Worm (Caenorhabditis elegans) whole organism, young adult: ENCODE data around the gene rpia-1.

Experiments
- F55B11.4 ChIP-seq: sonication (generic microtip); optimal IDR thresholded peaks from 2 replicates; lab custom pipeline; 2016; ENCODE audit warnings: missing compliant biosample characterization, missing genetic modification characterization, borderline replicate concordance; ENCODE audit not compliant: insufficient read depth
- Y53G8AR.9 ChIP-seq: fragments of 200-800 bp; sonication (Bioruptor generic); conservative IDR thresholded peaks from 2 replicates; pipeline ENCODE4 v1.3.6; 2022; ENCODE audit warnings: missing genetic modification reagents, missing genetic modification characterization, missing compliant biosample characterization
- ceh-27 ChIP-seq: fragments of 200-800 bp; sonication (Bioruptor generic); optimal IDR thresholded peaks from 2 replicates; lab custom pipeline; 2018; ENCODE audit warnings: mild to moderate bottlenecking, missing genetic modification characterization, moderate library complexity, missing compliant biosample characterization
- him-1 ChIP-seq: sonication (generic microtip); optimal IDR thresholded peaks from 2 replicates; lab custom pipeline; 2016; ENCODE audit warnings: missing genotype, missing genetic modification reagents, missing genetic modification characterization, missing compliant biosample characterization
- lag-1 ChIP-seq: fragments of 200-800 bp; sonication (Bioruptor generic); IDR thresholded peaks from 2 replicates; pipeline ENCODE4 v1.3.6; 2022; ENCODE audit warnings: missing genetic modification reagents, missing genetic modification characterization, missing compliant biosample characterization
- madf-3 ChIP-seq: fragments of 200-800 bp; sonication (Bioruptor generic); IDR thresholded peaks from 2 replicates; pipeline ENCODE4 v1.3.6; 2022; ENCODE audit warnings: missing genetic modification reagents, missing genetic modification characterization, missing compliant biosample characterization
- nfya-1 ChIP-seq: sonication (generic microtip); optimal IDR thresholded peaks from 2 replicates; lab custom pipeline; 2017; ENCODE audit warnings: antibody characterized with exemption, missing compliant biosample characterization, missing genetic modification characterization, borderline replicate concordance; ENCODE audit not compliant: insufficient read depth
- nhr-90 ChIP-seq: sonication (generic microtip); optimal IDR thresholded peaks from 2 replicates; lab custom pipeline; 2016; ENCODE audit warnings: missing genotype, mild to moderate bottlenecking, missing genetic modification characterization, missing compliant biosample characterization
- repo-1 ChIP-seq: sonication (generic microtip); optimal IDR thresholded peaks from 2 replicates; lab custom pipeline; 2017; ENCODE audit warnings: mild to moderate bottlenecking, missing genetic modification characterization, missing compliant biosample characterization
- snpc-1.1 ChIP-seq: sonication (generic microtip); optimal IDR thresholded peaks from 2 replicates; lab custom pipeline; 2017; ENCODE audit warnings: missing genetic modification characterization, mild to moderate bottlenecking, missing compliant biosample characterization, antibody characterized with exemption, moderate library complexity, missing genotype, missing genetic modification reagents; ENCODE audit not compliant: insufficient read depth
- unc-62 ChIP-seq: fragments of 150-350 bp; optimal IDR thresholded peaks from 2 replicates; lab custom pipeline; 2014; ENCODE audit warnings: missing biosample characterization, missing genetic modification reagents, missing genetic modification characterization
- xnd-1 ChIP-seq: sonication (generic microtip); optimal IDR thresholded peaks from 2 replicates; lab custom pipeline; 2016; ENCODE audit warnings: missing genotype, missing genetic modification reagents, missing genetic modification characterization, missing compliant biosample characterization
- ztf-26 ChIP-seq: sonication (generic microtip); optimal IDR thresholded peaks from 2 replicates; lab custom pipeline; 2017; ENCODE audit warnings: missing genetic modification characterization, missing compliant biosample characterization
- ztf-28 ChIP-seq: fragments of 200-800 bp; sonication (Bioruptor generic); IDR thresholded peaks from 2 replicates; pipeline ENCODE4 v1.3.6; 2022; ENCODE audit warnings: missing genetic modification reagents, missing genetic modification characterization, missing compliant biosample characterization

DNA sequence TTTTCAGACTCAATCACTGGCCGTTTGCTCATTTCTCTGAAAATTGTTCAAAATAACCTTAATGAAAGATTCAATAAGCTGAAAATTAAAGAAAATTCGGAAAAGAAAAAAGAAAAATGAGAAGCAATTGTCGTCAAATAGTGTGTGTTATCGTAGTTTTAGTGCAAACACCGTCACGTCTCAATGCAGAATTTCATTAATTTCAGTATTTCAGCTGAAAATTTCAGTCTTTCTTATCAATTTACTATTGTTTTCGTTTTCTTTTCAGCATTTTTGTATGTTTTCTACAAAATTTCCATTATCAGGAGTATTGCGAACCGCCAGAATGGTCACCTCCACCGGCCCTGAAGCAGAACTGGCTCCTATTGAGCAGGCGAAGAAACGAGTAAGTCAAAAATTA, at the start of gene rpia-1, which contains the start of gene B0280.9:
- TF ChIP-seq unc-62 (GFP tag; lab: Kevin White, UChicago) (no peak), ztf-28 (GFP tag; lab: Robert Waterston, UW) (no peak), xnd-1 (no peak), him-1 (tag; lab: Kevin White, UChicago) (no peak), ztf-26 (tag; lab: Kevin White, UChicago) (no peak), nfya-1 (tag; lab: Kevin White, UChicago) (no peak), lag-1 (GFP tag; lab: Robert Waterston, UW) (no peak), Y53G8AR.9 (no peak), madf-3 (no peak), snpc-1.1 (tag; lab: Kevin White, UChicago) (peak; percentile 32), nhr-90 (no peak), repo-1 (no peak), ceh-27 (GFP tag; lab: Kevin White, UChicago) (no peak), F55B11.4 (no peak)
